Worm (Caenorhabditis elegans): ENCODE data around the gene T25G12.11.

T25G12.11 gene

ce11 chrX:17237439-17237838, at the start of gene T25G12.11:
TSS of gene T25G12.11 (minus strand) at chrX:17237539.
- TF ChIP-seq F13C5.2 (tag; optimal IDR thresholded peaks at IDR 0.05) (no peak), hmg-4 (GFP tag; optimal IDR thresholded peaks at IDR 0.05) (no peak), scrt-1 (GFP tag; IDR thresholded peaks at IDR 0.05) (no peak), ceh-13 (GFP tag; optimal IDR thresholded peaks at IDR 0.05) (no peak), pes-1 (GFP tag; IDR thresholded peaks at IDR 0.05) (no peak), flt-1 (GFP tag; IDR thresholded peaks at IDR 0.05) (no peak)

- TF ChIP-seq tbx-11 (GFP tag; IDR thresholded peaks at IDR 0.05) (no peak), aly-1 (tag; optimal IDR thresholded peaks at IDR 0.05) (no peak)
Observed at ce11 chrX:17256769-17257168, 19.4 kb upstream of the T25G12.11 start, which contains the start of gene Y40C7B.4. TSS of gene Y40C7B.4 (minus strand) at chrX:17256787.

- TF ChIP-seq ceh-36 (tag; optimal IDR thresholded peaks at IDR 0.05) (no peak), tbx-37 (GFP tag; conservative IDR thresholded peaks at IDR 0.05) (no peak), ets-7 (tag; optimal IDR thresholded peaks at IDR 0.05) (no peak), hmg-4 (GFP tag; optimal IDR thresholded peaks at IDR 0.05) (no peak), tbx-11 (GFP tag; IDR thresholded peaks at IDR 0.05) (no peak), hmbx-1 (tag; optimal IDR thresholded peaks at IDR 0.05) (no peak), flt-1 (GFP tag; IDR thresholded peaks at IDR 0.05) (no peak), tra-4 (tag; optimal IDR thresholded peaks at IDR 0.05) (no peak), F13C5.2 (tag; optimal IDR thresholded peaks at IDR 0.05) (no peak), pes-1 (GFP tag; IDR thresholded peaks at IDR 0.05) (no peak), ama-1 (optimal IDR thresholded peaks at IDR 0.05) (no peak), scrt-1 (GFP tag; IDR thresholded peaks at IDR 0.05) (no peak), B0310.2 (tag; optimal IDR thresholded peaks at IDR 0.05) (no peak), hnd-1 (tag; optimal IDR thresholded peaks at IDR 0.05) (no peak), sea-1 (GFP tag; conservative IDR thresholded peaks at IDR 0.05) (no peak)
Observed at ce11 chrX:17247260-17247659, 9.9 kb upstream of the T25G12.11 start.

ce11 chrX:17243053-17243452, 5.7 kb upstream of the T25G12.11 start, which contains the start of gene T25G12.13:
TSS of gene T25G12.13 (plus strand) at chrX:17243353.
- TF ChIP-seq ama-1 (optimal IDR thresholded peaks at IDR 0.05) = no peak
- TF ChIP-seq aly-1 (tag; optimal IDR thresholded peaks at IDR 0.05) = no peak
- no peak for TF ChIP-seq pes-1 (GFP tag; IDR thresholded peaks at IDR 0.05)
- no peak for TF ChIP-seq flt-1 (GFP tag; IDR thresholded peaks at IDR 0.05)
- TF ChIP-seq tbx-37 (GFP tag; conservative IDR thresholded peaks at IDR 0.05) = no peak
- no peak for TF ChIP-seq F13C5.2 (tag; optimal IDR thresholded peaks at IDR 0.05)
- TF ChIP-seq ets-7 (tag; optimal IDR thresholded peaks at IDR 0.05) = no peak
- TF ChIP-seq sea-1 (GFP tag; conservative IDR thresholded peaks at IDR 0.05) = no peak
- TF ChIP-seq hnd-1 (tag; optimal IDR thresholded peaks at IDR 0.05) = no peak

- TF ChIP-seq hnd-1 (tag; optimal IDR thresholded peaks at IDR 0.05) = no peak
- no peak for TF ChIP-seq B0310.2 (tag; optimal IDR thresholded peaks at IDR 0.05)
- TF ChIP-seq ets-7 (tag; optimal IDR thresholded peaks at IDR 0.05) = no peak
- no peak for TF ChIP-seq flt-1 (GFP tag; IDR thresholded peaks at IDR 0.05)
- TF ChIP-seq sea-1 (GFP tag; conservative IDR thresholded peaks at IDR 0.05) = no peak
- no peak for TF ChIP-seq tbx-11 (GFP tag; IDR thresholded peaks at IDR 0.05)
- no peak for TF ChIP-seq F13C5.2 (tag; optimal IDR thresholded peaks at IDR 0.05)
- no peak for TF ChIP-seq tbx-37 (GFP tag; conservative IDR thresholded peaks at IDR 0.05)
- no peak for TF ChIP-seq hmg-4 (GFP tag; optimal IDR thresholded peaks at IDR 0.05)
- no peak for TF ChIP-seq tra-4 (tag; optimal IDR thresholded peaks at IDR 0.05)
- no peak for TF ChIP-seq scrt-1 (GFP tag; IDR thresholded peaks at IDR 0.05)
- no peak for TF ChIP-seq hmbx-1 (tag; optimal IDR thresholded peaks at IDR 0.05)
Observed at ce11 chrX:17235749-17236561, 1.4 kb downstream of the T25G12.11 start, which contains the start of gene dhs-30. TSS of gene dhs-30 (minus strand) at chrX:17235838.

ce11 chrX:17234988-17235387, 2.4 kb downstream of the T25G12.11 start:
- TF ChIP-seq tbx-37 (GFP tag; conservative IDR thresholded peaks at IDR 0.05) (no peak), ceh-36 (tag; optimal IDR thresholded peaks at IDR 0.05) (no peak), scrt-1 (GFP tag; IDR thresholded peaks at IDR 0.05) (no peak)

ce11 chrX:17231348-17231747, 6.0 kb downstream of the T25G12.11 start, which contains the start of gene T25G12.3:
TSS of gene T25G12.3 (plus strand) at chrX:17231648.
- TF ChIP-seq ets-7 (tag; optimal IDR thresholded peaks at IDR 0.05) (no peak), B0310.2 (tag; optimal IDR thresholded peaks at IDR 0.05) (no peak), ceh-13 (GFP tag; optimal IDR thresholded peaks at IDR 0.05) (no peak), hmbx-1 (tag; optimal IDR thresholded peaks at IDR 0.05) (no peak), ceh-36 (tag; optimal IDR thresholded peaks at IDR 0.05) (no peak)

- no peak for TF ChIP-seq sea-1 (GFP tag; conservative IDR thresholded peaks at IDR 0.05)
- no peak for TF ChIP-seq ama-1 (optimal IDR thresholded peaks at IDR 0.05)
- TF ChIP-seq flt-1 (GFP tag; IDR thresholded peaks at IDR 0.05) = no peak
- no peak for TF ChIP-seq ets-7 (tag; optimal IDR thresholded peaks at IDR 0.05)
- TF ChIP-seq hnd-1 (tag; optimal IDR thresholded peaks at IDR 0.05) = no peak
- no peak for TF ChIP-seq pes-1 (GFP tag; IDR thresholded peaks at IDR 0.05)
- TF ChIP-seq hmbx-1 (tag; optimal IDR thresholded peaks at IDR 0.05) = no peak
- no peak for TF ChIP-seq tra-4 (tag; optimal IDR thresholded peaks at IDR 0.05)
- TF ChIP-seq tbx-37 (GFP tag; conservative IDR thresholded peaks at IDR 0.05) = no peak
- no peak for TF ChIP-seq aly-1 (tag; optimal IDR thresholded peaks at IDR 0.05)
- no peak for TF ChIP-seq ceh-13 (GFP tag; optimal IDR thresholded peaks at IDR 0.05)
- TF ChIP-seq B0310.2 (tag; optimal IDR thresholded peaks at IDR 0.05) = no peak
- TF ChIP-seq ceh-36 (tag; optimal IDR thresholded peaks at IDR 0.05) = no peak
- TF ChIP-seq F13C5.2 (tag; optimal IDR thresholded peaks at IDR 0.05) = no peak
- TF ChIP-seq hmg-4 (GFP tag; optimal IDR thresholded peaks at IDR 0.05) = no peak
- TF ChIP-seq scrt-1 (GFP tag; IDR thresholded peaks at IDR 0.05) = no peak
Observed at ce11 chrX:17230108-17230507, 7.2 kb downstream of the T25G12.11 start, which contains the start of gene T25G12.6. TSS of gene T25G12.6 (minus strand) at chrX:17230208.

Data from whole organism, early embryonic.